Worm (Caenorhabditis elegans): ENCODE measurements around the gene VZK822L.2.

Gene VZK822L.2

ce11 chrIV:11897710-11898109, 14.1 kb upstream of the VZK822L.2 start:
- TF ChIP-seq lin-39 (tag; optimal IDR thresholded peaks at IDR 0.05): no peak
- no peak for TF ChIP-seq unc-130 (tag; optimal IDR thresholded peaks at IDR 0.05)
- TF ChIP-seq mep-1 (tag; optimal IDR thresholded peaks at IDR 0.05): no peak
- TF ChIP-seq fkh-4 (tag; optimal IDR thresholded peaks at IDR 0.05; ENCODE audit: borderline replicate concordance): no peak
- TF ChIP-seq pax-3 (tag; optimal IDR thresholded peaks at IDR 0.05): no peak
- TF ChIP-seq ets-5 (GFP tag; IDR thresholded peaks at IDR 0.05): no peak
- TF ChIP-seq lin-13 (GFP tag; optimal IDR thresholded peaks at IDR 0.05): no peak
- no peak for TF ChIP-seq unc-86 (tag; optimal IDR thresholded peaks at IDR 0.05)
- TF ChIP-seq unc-62 (GFP tag; optimal IDR thresholded peaks at IDR 0.05): no peak
- TF ChIP-seq tbx-2 (tag; optimal IDR thresholded peaks at IDR 0.05): no peak
- TF ChIP-seq lir-3 (tag; optimal IDR thresholded peaks at IDR 0.05; ENCODE audit: poor library complexity): no peak
- no peak for TF ChIP-seq nhr-76 (tag; optimal IDR thresholded peaks at IDR 0.05)
- TF ChIP-seq F16B12.6 (tag; optimal IDR thresholded peaks at IDR 0.05): no peak
- no peak for TF ChIP-seq mdl-1 (tag; optimal IDR thresholded peaks at IDR 0.05)
- no peak for TF ChIP-seq lin-15B (tag; optimal IDR thresholded peaks at IDR 0.05)
- no peak for TF ChIP-seq ztf-11 (tag; optimal IDR thresholded peaks at IDR 0.05)
- no peak for TF ChIP-seq C04F5.9 (tag; optimal IDR thresholded peaks at IDR 0.05)
- TF ChIP-seq hlh-17 (GFP tag; optimal IDR thresholded peaks at IDR 0.05; ENCODE audit: borderline replicate concordance): no peak
- TF ChIP-seq zip-4 (GFP tag; optimal IDR thresholded peaks at IDR 0.05): no peak
- no peak for TF ChIP-seq pag-3 (tag; optimal IDR thresholded peaks at IDR 0.05; ENCODE audit: borderline replicate concordance, insufficient read depth)
- TF ChIP-seq snu-23 (GFP tag; optimal IDR thresholded peaks at IDR 0.05): peak; percentile 14
- TF ChIP-seq C34B4.2 (tag; optimal IDR thresholded peaks at IDR 0.05): no peak
- TF ChIP-seq ztf-4 (tag; optimal IDR thresholded peaks at IDR 0.05): no peak
- TF ChIP-seq zag-1 (tag; optimal IDR thresholded peaks at IDR 0.05): no peak
- peak in 2 of 6 experiments; percentile 12 to 47 for TF ChIP-seq elt-3 (tag; optimal IDR thresholded peaks at IDR 0.05)
- peak; percentile 33 for TF ChIP-seq lin-14 (GFP tag; optimal IDR thresholded peaks at IDR 0.05)
- peak; percentile 67 for TF ChIP-seq nhr-20 (tag; optimal IDR thresholded peaks at IDR 0.05)
- TF ChIP-seq unc-30 (tag; optimal IDR thresholded peaks at IDR 0.05): no peak
- TF ChIP-seq hpl-2 (GFP tag; optimal IDR thresholded peaks at IDR 0.05): no peak
- TF ChIP-seq egl-27 (tag; optimal IDR thresholded peaks at IDR 0.05): no peak
- TF ChIP-seq nhr-237 (tag; optimal IDR thresholded peaks at IDR 0.05): no peak
- TF ChIP-seq efl-1 (optimal IDR thresholded peaks at IDR 0.05): no peak
- peak in 1 of 2 experiments; percentile 64 for TF ChIP-seq efl-1 (GFP tag; optimal IDR thresholded peaks at IDR 0.05 in 1 of 2)
- TF ChIP-seq Y116A8C.19 (tag; optimal IDR thresholded peaks at IDR 0.05; ENCODE audit: borderline replicate concordance): no peak
- TF ChIP-seq vab-15 (tag; optimal IDR thresholded peaks at IDR 0.05): no peak
- TF ChIP-seq ceh-82 (tag; optimal IDR thresholded peaks at IDR 0.05): no peak
- no peak for TF ChIP-seq nhr-84 (tag; optimal IDR thresholded peaks at IDR 0.05)
- TF ChIP-seq nhr-85 (tag): peak; percentile 76
- no peak for TF ChIP-seq swsn-7 (tag; optimal IDR thresholded peaks at IDR 0.05)
- TF ChIP-seq dpl-1 (GFP tag; optimal IDR thresholded peaks at IDR 0.05): no peak
- no peak for TF ChIP-seq C16A3.4 (tag; optimal IDR thresholded peaks at IDR 0.05)
- TF ChIP-seq nhr-90 (tag; optimal IDR thresholded peaks at IDR 0.05; ENCODE audit: poor library complexity): no peak
- TF ChIP-seq unc-98 (GFP tag; IDR thresholded peaks at IDR 0.05): no peak
- TF ChIP-seq lin-35 (GFP tag; optimal IDR thresholded peaks at IDR 0.05): peak in 1 of 2 experiments; percentile 41
- no peak for TF ChIP-seq xbp-1 (tag; optimal IDR thresholded peaks at IDR 0.05)
- no peak for TF ChIP-seq nhr-71 (tag; optimal IDR thresholded peaks at IDR 0.05)
- no peak for TF ChIP-seq nhr-19 (GFP tag; conservative IDR thresholded peaks at IDR 0.05)
- TF ChIP-seq ceh-90 (tag; optimal IDR thresholded peaks at IDR 0.05): no peak
- no peak for TF ChIP-seq ces-1 (GFP tag; optimal IDR thresholded peaks at IDR 0.05)
- TF ChIP-seq nhr-12 (tag; optimal IDR thresholded peaks at IDR 0.05): no peak
- no peak for TF ChIP-seq aly-2 (tag; optimal IDR thresholded peaks at IDR 0.05)
- TF ChIP-seq sox-4 (tag; optimal IDR thresholded peaks at IDR 0.05): no peak
- no peak for TF ChIP-seq mab-9 (GFP tag; IDR thresholded peaks at IDR 0.05)
- no peak for TF ChIP-seq lsy-2 (tag; optimal IDR thresholded peaks at IDR 0.05)
